Worm (Caenorhabditis elegans) whole organism, L1 larva: ENCODE data around the gene adt-1.

Source experiments
- ama-1 ChIP-seq: fragments of 150-350 bp; optimal IDR thresholded peaks from 2 replicates; lab custom pipeline; 2014
- ceh-63 ChIP-seq: fragments of 200-800 bp; sonication (Bioruptor generic); optimal IDR thresholded peaks from 2 replicates; lab custom pipeline; 2018; ENCODE audit warnings: mild to moderate bottlenecking, missing genetic modification characterization, missing compliant biosample characterization
- ceh-82 ChIP-seq, 3 experiments: fragments of 150-350 bp in 1 of 3; sonication (generic microtip) in 2 of 3; optimal IDR thresholded peaks; 2 replicates each; lab custom pipeline; 2014 to 2017; ENCODE audit warnings: missing biosample characterization in 3 of 3, missing genetic modification characterization in 3 of 3
- fkh-10 ChIP-seq: sonication (generic microtip); optimal IDR thresholded peaks from 2 replicates; lab custom pipeline; 2017; ENCODE audit warnings: missing biosample characterization, missing genetic modification reagents, missing genetic modification characterization
- fos-1 ChIP-seq: fragments of 150-350 bp; optimal IDR thresholded peaks from 2 replicates; lab custom pipeline; 2014; ENCODE audit warnings: missing biosample characterization, missing genetic modification characterization
- grh-1 ChIP-seq: fragments of 200-800 bp; sonication (Bioruptor generic); IDR thresholded peaks from 2 replicates; pipeline ENCODE4 v1.3.6; 2022; ENCODE audit warnings: missing genetic modification reagents, missing genetic modification characterization, missing compliant biosample characterization
- lsy-2 ChIP-seq, 2 experiments: fragments of 150-350 bp; optimal IDR thresholded peaks; 2 replicates each; lab custom pipeline; 2014; ENCODE audit warnings: missing biosample characterization in 2 of 2, missing genetic modification characterization in 2 of 2
- nhr-11 ChIP-seq: fragments of 150-350 bp; optimal IDR thresholded peaks from 2 replicates; lab custom pipeline; 2014; ENCODE audit warnings: missing biosample characterization, missing genetic modification characterization
- nhr-12 ChIP-seq: sonication (generic microtip); optimal IDR thresholded peaks from 2 replicates; lab custom pipeline; 2017; ENCODE audit warnings: missing biosample characterization, missing genetic modification characterization
- nhr-28 ChIP-seq: fragments of 150-350 bp; optimal IDR thresholded peaks from 2 replicates; lab custom pipeline; 2014; ENCODE audit warnings: missing biosample characterization, missing genetic modification characterization
- snpc-4 ChIP-seq: fragments of 150-350 bp; optimal IDR thresholded peaks from 2 replicates; lab custom pipeline; 2014; ENCODE audit warnings: missing biosample characterization, missing genetic modification characterization
- tbx-2 ChIP-seq: sonication (generic microtip); optimal IDR thresholded peaks from 2 replicates; lab custom pipeline; 2016; ENCODE audit warnings: missing genetic modification characterization, missing compliant biosample characterization
- unc-62 ChIP-seq: fragments of 150-350 bp; optimal IDR thresholded peaks from 2 replicates; lab custom pipeline; 2014; ENCODE audit warnings: missing biosample characterization, missing genetic modification reagents, missing genetic modification characterization

- no peak for TF ChIP-seq nhr-12
- no peak for TF ChIP-seq snpc-4 (tag; lab: Kevin White, UChicago)
- TF ChIP-seq lsy-2 (tag; optimal IDR thresholded peaks at IDR 0.05; lab: Kevin White, UChicago): no peak
- no peak for TF ChIP-seq ceh-82 (tag; optimal IDR thresholded peaks at IDR 0.05; lab: Kevin White, UChicago)
- TF ChIP-seq fos-1 (tag; lab: Kevin White, UChicago): no peak
- TF ChIP-seq ama-1 (lab: Kevin White, UChicago): no peak
- no peak for TF ChIP-seq tbx-2 (tag; lab: Kevin White, UChicago)
- TF ChIP-seq nhr-28 (tag; lab: Kevin White, UChicago): no peak
- TF ChIP-seq nhr-11 (tag; lab: Kevin White, UChicago): no peak
- no peak for TF ChIP-seq ceh-63 (GFP tag; lab: Kevin White, UChicago)
- TF ChIP-seq unc-62 (GFP tag; lab: Kevin White, UChicago): no peak
- TF ChIP-seq grh-1 (GFP tag; lab: Robert Waterston, UW): no peak
- no peak for TF ChIP-seq fkh-10 (GFP tag; lab: Kevin White, UChicago)
Measured at ce11 chrX:12677113-12677512, 1.5 kb upstream of the adt-1 start.
